Worm (Caenorhabditis elegans) whole organism, midembryonic: ENCODE measurements around the gene srg-15.

ENCODE experiments used
- T22C8.4 ChIP-seq: fragments of 200-800 bp; sonication (Bioruptor generic); IDR thresholded peaks from 2 replicates; pipeline ENCODE4 v1.3.6; 2022; ENCODE audit warnings: missing genetic modification characterization, missing compliant biosample characterization
- cog-1 ChIP-seq: sonication (generic microtip); optimal IDR thresholded peaks from 2 replicates; lab custom pipeline; 2016; ENCODE audit warnings: missing genetic modification characterization, missing compliant biosample characterization
- flt-1 ChIP-seq: fragments of 200-800 bp; sonication (Bioruptor generic); IDR thresholded peaks from 2 replicates; pipeline ENCODE4 v1.3.6; 2022; ENCODE audit warnings: missing genetic modification characterization, missing compliant biosample characterization
- klf-2 ChIP-seq: fragments of 200-800 bp; sonication (Bioruptor generic); conservative IDR thresholded peaks from 2 replicates; pipeline ENCODE4 v1.3.6; 2022; ENCODE audit warnings: missing genetic modification reagents, missing genetic modification characterization, missing compliant biosample characterization
- med-1 ChIP-seq: sonication (generic microtip); optimal IDR thresholded peaks from 2 replicates; lab custom pipeline; 2017; ENCODE audit warnings: missing genetic modification characterization, mild to moderate bottlenecking, missing compliant biosample characterization, antibody characterized with exemption, missing genetic modification reagents; ENCODE audit not compliant: insufficient read depth
- ref-1 ChIP-seq: fragments of 200-800 bp; sonication (Bioruptor generic); conservative IDR thresholded peaks from 2 replicates; pipeline ENCODE4 v1.3.6; 2022; ENCODE audit warnings: missing genetic modification reagents, missing genetic modification characterization, missing compliant biosample characterization
- tab-1 ChIP-seq: fragments of 200-800 bp; sonication (Bioruptor generic); IDR thresholded peaks from 2 replicates; pipeline ENCODE4 v1.3.6; 2022; ENCODE audit warnings: missing genetic modification characterization, missing compliant biosample characterization
- ztf-23 ChIP-seq: fragments of 200-800 bp; sonication (Bioruptor generic); IDR thresholded peaks from 2 replicates; pipeline ENCODE4 v1.3.6; 2022; ENCODE audit warnings: missing genetic modification reagents, missing genetic modification characterization, missing compliant biosample characterization
- ztf-29 ChIP-seq: fragments of 200-800 bp; sonication (Bioruptor generic); IDR thresholded peaks from 2 replicates; pipeline ENCODE4 v1.3.6; 2022; ENCODE audit warnings: missing genetic modification reagents, missing genetic modification characterization, missing compliant biosample characterization

Gene srg-15

DNA sequence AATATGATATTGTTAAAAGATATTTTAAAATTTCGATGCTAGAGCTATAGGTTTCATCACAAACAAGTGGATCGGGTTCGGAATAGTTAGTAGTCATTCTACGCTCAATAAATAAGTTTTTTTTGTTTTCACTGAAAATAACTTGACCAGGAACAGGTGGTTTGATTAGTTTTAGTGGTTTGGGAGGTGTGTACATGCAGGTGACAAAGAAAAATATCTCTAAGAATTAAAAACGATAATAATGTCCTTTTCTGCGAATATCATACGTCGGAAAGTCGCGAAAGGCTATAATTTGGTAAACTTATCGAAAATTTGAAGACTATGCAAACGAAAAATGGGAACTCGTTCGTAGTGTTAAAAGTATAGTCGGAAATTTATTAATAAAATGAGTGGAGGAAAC, at the start of gene srg-15:
Gene srg-15, minus strand, starts transcription at position 101 of the 400 bp plus-strand sequence.
- no peak for TF ChIP-seq klf-2 (GFP tag; lab: Robert Waterston, UW)
- no peak for TF ChIP-seq med-1 (GFP tag; lab: Kevin White, UChicago)
- no peak for TF ChIP-seq tab-1 (GFP tag; lab: Robert Waterston, UW)
- no peak for TF ChIP-seq ref-1 (GFP tag; lab: Robert Waterston, UW)
- no peak for TF ChIP-seq ztf-23 (GFP tag; lab: Robert Waterston, UW)
- no peak for TF ChIP-seq T22C8.4 (GFP tag; lab: Robert Waterston, UW)
- no peak for TF ChIP-seq cog-1 (tag; lab: Kevin White, UChicago)
- TF ChIP-seq flt-1 (GFP tag; lab: Robert Waterston, UW): no peak
- no peak for TF ChIP-seq ztf-29 (GFP tag; lab: Robert Waterston, UW)

DNA sequence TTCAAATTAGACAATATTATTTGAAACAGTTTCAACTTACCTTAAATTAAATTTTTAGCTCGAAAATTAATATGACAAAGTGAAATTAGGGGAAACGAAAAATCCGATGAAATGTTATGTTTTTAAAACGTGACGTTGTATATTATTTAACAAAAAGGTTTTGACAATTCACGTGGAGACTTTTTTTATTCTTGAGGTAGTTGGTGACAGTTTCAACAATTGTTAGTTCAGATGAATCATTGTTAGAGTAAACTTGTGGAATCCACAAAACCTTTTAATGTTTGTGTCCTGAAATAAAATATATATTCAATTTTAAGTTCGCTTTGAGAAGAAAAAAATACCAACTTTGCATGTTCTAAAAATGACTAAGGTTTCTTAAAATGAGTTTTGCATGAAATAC, 49.3 kb upstream of the srg-15 start, which contains the start of gene fut-1:
Gene fut-1, minus strand, starts transcription at position 101 of the 400 bp plus-strand sequence.
- TF ChIP-seq klf-2 (GFP tag; lab: Robert Waterston, UW) (no peak), T22C8.4 (GFP tag; lab: Robert Waterston, UW) (no peak), tab-1 (GFP tag; lab: Robert Waterston, UW) (no peak), ref-1 (GFP tag; lab: Robert Waterston, UW) (no peak), med-1 (GFP tag; lab: Kevin White, UChicago) (no peak), ztf-23 (GFP tag; lab: Robert Waterston, UW) (no peak), cog-1 (tag; lab: Kevin White, UChicago) (no peak), ztf-29 (GFP tag; lab: Robert Waterston, UW) (no peak)

DNA sequence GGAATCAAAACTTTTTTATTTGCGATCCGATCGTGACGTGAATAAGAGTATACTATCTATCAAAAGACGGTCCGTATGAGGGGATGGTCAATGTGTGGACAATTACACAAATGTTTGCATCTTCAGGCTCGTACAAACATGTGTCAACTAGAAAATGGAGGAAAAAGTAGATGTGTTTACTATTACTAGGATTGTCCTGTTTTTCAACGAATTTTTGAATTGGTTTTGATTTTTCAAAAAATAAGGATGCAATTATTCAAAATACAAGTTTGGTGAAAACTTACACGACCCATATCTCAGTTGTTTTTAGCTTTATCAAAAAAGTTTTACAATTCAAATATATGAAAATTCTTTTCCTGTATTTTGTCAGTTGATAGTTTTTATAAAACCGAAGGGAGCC, 45.1 kb upstream of the srg-15 start, which contains the start of gene K08F8.7:
Gene K08F8.7, minus strand, starts transcription at position 101 of the 400 bp plus-strand sequence.
- no peak for TF ChIP-seq ztf-23 (GFP tag; lab: Robert Waterston, UW)
- no peak for TF ChIP-seq flt-1 (GFP tag; lab: Robert Waterston, UW)
- TF ChIP-seq tab-1 (GFP tag; lab: Robert Waterston, UW): no peak
- TF ChIP-seq ztf-29 (GFP tag; lab: Robert Waterston, UW): no peak
- TF ChIP-seq klf-2 (GFP tag; lab: Robert Waterston, UW): no peak
- TF ChIP-seq T22C8.4 (GFP tag; lab: Robert Waterston, UW): no peak
- TF ChIP-seq cog-1 (tag; lab: Kevin White, UChicago): no peak
- TF ChIP-seq med-1 (GFP tag; lab: Kevin White, UChicago): no peak
- no peak for TF ChIP-seq ref-1 (GFP tag; lab: Robert Waterston, UW)

DNA sequence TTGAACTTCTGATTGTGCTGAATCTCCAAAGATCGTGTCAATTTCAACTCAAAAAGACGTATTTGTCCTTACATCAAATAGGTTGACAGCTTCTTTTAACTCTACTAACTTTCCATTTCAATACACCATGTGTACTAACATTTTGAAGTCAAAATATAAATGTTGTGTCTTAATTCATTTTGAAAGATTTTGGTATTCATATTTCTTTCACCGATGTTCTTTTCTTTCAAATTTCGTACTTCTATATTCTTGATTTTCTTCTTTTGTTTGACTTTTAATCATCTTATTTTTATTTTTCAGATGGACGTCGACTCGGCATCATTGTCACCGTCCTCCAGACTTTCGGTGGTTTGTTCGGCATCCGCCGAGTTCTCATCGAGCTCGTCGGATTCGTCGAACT, 41.5 kb upstream of the srg-15 start, which contains the start of gene atf-2:
Gene atf-2, plus strand, starts transcription at position 301 of the 400 bp plus-strand sequence.
- no peak for TF ChIP-seq ztf-29 (GFP tag; lab: Robert Waterston, UW)

DNA sequence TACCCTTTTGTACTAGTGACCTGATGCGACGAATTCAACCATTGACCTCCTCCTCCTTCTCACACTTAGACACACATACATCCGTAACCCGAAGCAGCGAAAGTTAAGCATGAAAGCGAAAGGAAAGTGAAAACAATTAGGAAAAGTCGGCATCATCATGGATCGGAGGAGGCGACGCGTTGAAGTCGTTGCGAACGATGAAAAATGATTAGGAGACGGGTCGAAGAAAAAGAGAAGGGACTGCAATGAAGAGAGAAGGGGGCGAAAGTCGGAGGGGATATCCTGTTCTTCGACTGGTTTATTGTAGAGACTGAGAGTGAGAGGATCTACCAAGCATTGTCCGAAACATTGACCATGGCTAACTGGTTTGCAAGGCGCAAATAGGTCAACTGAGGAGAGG, 40.8 kb upstream of the srg-15 start:
- TF ChIP-seq ztf-23 (GFP tag; lab: Robert Waterston, UW): 0 out of 2 replicates have a peak, but pooled peaks have one; percentile 18
- TF ChIP-seq tab-1 (GFP tag; lab: Robert Waterston, UW): no peak

DNA sequence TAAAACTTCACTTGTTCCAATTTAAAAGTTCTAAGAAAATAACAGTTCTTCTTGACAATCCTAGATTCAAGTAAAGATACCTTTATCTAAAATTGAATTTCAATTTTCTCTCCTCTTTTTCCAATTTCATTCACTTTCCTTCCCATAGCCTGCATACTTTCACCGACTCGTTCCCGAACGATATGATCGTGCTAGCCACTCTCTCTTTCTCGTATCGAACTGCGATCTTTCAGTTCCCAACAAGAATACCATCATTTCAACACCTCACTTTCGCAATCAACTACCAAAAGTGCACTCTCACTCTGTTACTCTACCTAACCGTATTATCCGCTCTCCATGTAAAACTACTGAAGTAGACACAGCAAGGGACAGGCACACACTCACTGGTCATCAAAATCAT, 39.8 kb upstream of the srg-15 start:
- no peak for TF ChIP-seq klf-2 (GFP tag; lab: Robert Waterston, UW)
- TF ChIP-seq tab-1 (GFP tag; lab: Robert Waterston, UW): no peak
- TF ChIP-seq ref-1 (GFP tag; lab: Robert Waterston, UW): no peak
- TF ChIP-seq flt-1 (GFP tag; lab: Robert Waterston, UW): no peak
- TF ChIP-seq med-1 (GFP tag; lab: Kevin White, UChicago): no peak
- TF ChIP-seq T22C8.4 (GFP tag; lab: Robert Waterston, UW): no peak
- no peak for TF ChIP-seq ztf-23 (GFP tag; lab: Robert Waterston, UW)

DNA sequence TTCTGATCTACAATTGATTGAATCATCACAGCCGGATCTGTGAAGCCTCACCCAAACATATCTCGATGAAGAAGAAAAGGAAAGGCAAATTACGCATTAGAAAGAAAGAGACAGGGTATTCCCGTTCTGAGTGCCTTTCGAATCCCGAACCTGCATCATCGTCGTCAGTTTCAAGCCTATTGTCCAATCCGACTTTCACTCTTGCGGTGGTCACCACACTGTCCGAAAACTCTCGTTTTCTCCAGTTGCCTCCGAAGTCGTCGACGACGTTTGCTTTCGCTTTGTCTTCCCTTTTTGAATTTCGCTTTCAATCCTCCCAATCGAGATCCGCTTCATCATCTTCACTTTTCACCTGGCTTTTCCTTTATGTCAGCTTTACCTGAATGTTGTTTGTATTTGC, 38.9 kb upstream of the srg-15 start:
- no peak for TF ChIP-seq med-1 (GFP tag; lab: Kevin White, UChicago)

DNA sequence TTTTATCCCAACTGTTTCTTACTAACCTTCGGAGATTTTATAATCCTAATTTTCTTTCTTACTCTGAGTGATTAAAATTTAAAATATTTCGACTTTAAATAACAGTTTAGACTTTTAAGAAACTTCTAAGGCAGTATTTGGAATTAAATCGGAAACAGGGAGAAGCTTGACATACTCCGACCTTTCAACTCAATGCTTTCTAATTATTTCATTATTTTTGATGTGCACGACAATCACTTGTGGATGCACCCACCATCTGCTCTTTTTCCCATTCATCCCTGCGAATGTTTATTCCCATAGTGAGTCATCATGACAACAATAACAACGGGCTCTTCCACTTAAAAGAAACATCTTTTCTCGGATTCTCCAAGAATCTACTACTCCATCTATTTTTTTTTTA, 38.4 kb upstream of the srg-15 start:
- TF ChIP-seq T22C8.4 (GFP tag; lab: Robert Waterston, UW) (no peak), flt-1 (GFP tag; lab: Robert Waterston, UW) (no peak), ztf-23 (GFP tag; lab: Robert Waterston, UW) (no peak), klf-2 (GFP tag; lab: Robert Waterston, UW) (no peak), med-1 (GFP tag; lab: Kevin White, UChicago) (no peak), cog-1 (tag; lab: Kevin White, UChicago) (no peak), ztf-29 (GFP tag; lab: Robert Waterston, UW) (no peak), tab-1 (GFP tag; lab: Robert Waterston, UW) (no peak), ref-1 (GFP tag; lab: Robert Waterston, UW) (no peak)

DNA sequence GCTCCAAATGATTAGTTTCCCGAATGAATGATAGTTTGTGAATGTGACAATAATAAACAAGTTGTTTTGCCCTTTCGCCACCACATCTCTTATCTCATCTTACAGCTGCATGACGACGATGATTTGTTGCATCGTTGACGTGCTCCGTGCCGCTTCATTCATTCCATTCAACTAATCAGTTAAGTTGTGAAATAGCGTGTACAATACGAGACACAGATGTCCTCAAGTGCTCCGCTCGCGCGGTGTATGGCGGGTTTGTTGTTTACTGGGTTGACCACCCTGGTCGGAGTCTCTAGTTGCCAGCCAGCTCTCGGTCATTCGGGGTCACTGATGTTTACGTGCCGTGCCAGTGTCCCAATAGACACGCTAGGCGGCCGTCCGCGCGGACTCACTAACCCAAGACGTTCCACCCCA, 37.7 kb upstream of the srg-15 start:
- TF ChIP-seq ztf-29 (GFP tag; lab: Robert Waterston, UW) (no peak), cog-1 (tag; lab: Kevin White, UChicago) (peak; percentile 79), flt-1 (GFP tag; lab: Robert Waterston, UW) (0 out of 2 replicates have a peak, but pooled peaks have one; percentile 46), klf-2 (GFP tag; lab: Robert Waterston, UW) (no peak), ref-1 (GFP tag; lab: Robert Waterston, UW) (peak; percentile 55; the same call in 1 of the 2 replicates)

DNA sequence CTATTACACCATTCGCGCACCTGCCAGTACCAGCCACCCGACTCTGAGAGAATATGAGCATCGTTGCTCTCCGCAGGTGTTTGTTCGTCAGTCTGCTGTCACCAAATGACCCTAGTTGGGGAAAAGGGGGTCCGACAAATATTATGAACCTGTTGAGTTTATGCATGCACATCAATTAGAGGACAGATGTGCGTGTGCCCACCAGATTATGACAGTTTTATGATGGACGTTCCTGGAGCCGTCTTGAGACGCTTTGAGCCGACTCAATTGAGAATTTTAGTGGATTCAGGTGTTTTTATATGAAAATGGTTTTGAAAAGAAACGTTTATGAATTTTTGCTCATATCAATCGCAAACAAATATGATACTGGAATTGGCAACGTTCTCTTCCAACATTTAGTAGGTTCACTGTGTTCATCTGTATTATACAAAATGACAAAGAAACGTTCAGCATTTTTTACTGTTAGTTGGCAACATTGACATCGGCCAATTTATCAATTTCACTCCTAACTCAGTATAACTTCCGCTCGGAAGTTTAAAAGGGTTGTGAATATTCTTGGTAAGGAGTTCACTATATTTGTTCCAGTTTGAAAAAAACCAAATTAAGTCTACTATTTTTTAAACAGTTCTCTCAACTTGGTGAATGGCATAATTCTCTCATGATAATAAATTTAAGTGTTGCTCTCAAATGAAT, 37.2 kb upstream of the srg-15 start:
- TF ChIP-seq flt-1 (GFP tag; lab: Robert Waterston, UW) (peak; percentile 63; the same call in 1 of the 2 replicates), tab-1 (GFP tag; lab: Robert Waterston, UW) (no peak)
